Worm (Caenorhabditis elegans) whole organism, L3 larva: Measurements from ENCODE around the gene ddx-15.

ENCODE experiments used
- R02D3.7 ChIP-seq: fragments of 150-350 bp; optimal IDR thresholded peaks from 2 replicates; lab custom pipeline; 2014; ENCODE audit warnings: missing biosample characterization, missing genetic modification characterization
- aly-2 ChIP-seq: fragments of 150-350 bp; optimal IDR thresholded peaks from 2 replicates; lab custom pipeline; 2014; ENCODE audit warnings: missing biosample characterization, missing genetic modification characterization
- ama-1 ChIP-seq: fragments of 150-350 bp; optimal IDR thresholded peaks from 2 replicates; lab custom pipeline; 2018
- ceh-28 ChIP-seq: fragments of 150-350 bp; optimal IDR thresholded peaks from 2 replicates; lab custom pipeline; 2014; ENCODE audit warnings: missing biosample characterization, missing genetic modification reagents, missing genetic modification characterization
- ceh-82 ChIP-seq: fragments of 150-350 bp; optimal IDR thresholded peaks from 2 replicates; lab custom pipeline; 2014; ENCODE audit warnings: missing biosample characterization, missing genetic modification characterization
- daf-12 ChIP-seq: fragments of 150-350 bp; optimal IDR thresholded peaks from 2 replicates; lab custom pipeline; 2014; ENCODE audit warnings: missing biosample characterization, missing genetic modification reagents, missing genetic modification characterization
- egl-5 ChIP-seq: fragments of 150-350 bp; optimal IDR thresholded peaks from 2 replicates; lab custom pipeline; 2017; ENCODE audit warnings: missing biosample characterization, missing genetic modification reagents, missing genetic modification characterization, inconsistent platforms
- elt-1 ChIP-seq: fragments of 150-350 bp; optimal IDR thresholded peaks from 2 replicates; lab custom pipeline; 2014; ENCODE audit warnings: missing biosample characterization, missing genetic modification characterization
- elt-3 ChIP-seq, 3 experiments: fragments of 150-350 bp in 1 of 3; sonication (generic microtip) in 2 of 3; optimal IDR thresholded peaks; 2 replicates in 2 of 3; 4 replicates in 1 of 3; lab custom pipeline; 2014 to 2017; ENCODE audit warnings: missing biosample characterization in 3 of 3, missing genetic modification characterization in 3 of 3
- eor-1 ChIP-seq, 2 experiments: fragments of 150-350 bp; optimal IDR thresholded peaks; 2 replicates each; lab custom pipeline; 2014 to 2018; ENCODE audit warnings: missing biosample characterization in 2 of 2, missing genetic modification characterization in 2 of 2
- fkh-2 ChIP-seq: fragments of 150-350 bp; optimal IDR thresholded peaks from 2 replicates; lab custom pipeline; 2014; ENCODE audit warnings: missing biosample characterization, missing genetic modification reagents, missing genetic modification characterization
- fos-1 ChIP-seq: fragments of 150-350 bp; optimal IDR thresholded peaks from 2 replicates; lab custom pipeline; 2014; ENCODE audit warnings: missing biosample characterization, missing genetic modification characterization
- hmg-11 ChIP-seq: sonication (generic microtip); optimal IDR thresholded peaks from 2 replicates; lab custom pipeline; 2016; ENCODE audit warnings: missing genetic modification characterization, missing compliant biosample characterization
- lin-15B ChIP-seq: fragments of 150-350 bp; optimal IDR thresholded peaks from 2 replicates; lab custom pipeline; 2014; ENCODE audit warnings: missing biosample characterization, missing genetic modification characterization
- nfya-1 ChIP-seq: sonication (generic microtip); optimal IDR thresholded peaks from 2 replicates; lab custom pipeline; 2017; ENCODE audit warnings: missing genetic modification characterization, mild to moderate bottlenecking, missing compliant biosample characterization, antibody characterized with exemption, moderate library complexity; ENCODE audit not compliant: insufficient read depth
- nhr-11 ChIP-seq: fragments of 150-350 bp; optimal IDR thresholded peaks from 2 replicates; lab custom pipeline; 2014; ENCODE audit warnings: missing biosample characterization, missing genetic modification characterization
- nhr-12 ChIP-seq: fragments of 150-350 bp; optimal IDR thresholded peaks from 2 replicates; lab custom pipeline; 2014; ENCODE audit warnings: missing biosample characterization, missing genetic modification characterization
- nhr-23 ChIP-seq: fragments of 150-350 bp; optimal IDR thresholded peaks from 2 replicates; lab custom pipeline; 2014; ENCODE audit warnings: missing biosample characterization, missing genetic modification reagents, missing genetic modification characterization
- nhr-237 ChIP-seq: fragments of 150-350 bp; optimal IDR thresholded peaks from 2 replicates; lab custom pipeline; 2014; ENCODE audit warnings: missing biosample characterization, missing genetic modification characterization
- nhr-25 ChIP-seq: sonication (generic microtip); optimal IDR thresholded peaks from 2 replicates; lab custom pipeline; 2017; ENCODE audit warnings: missing biosample characterization, missing genetic modification characterization
- nhr-28 ChIP-seq: fragments of 150-350 bp; optimal IDR thresholded peaks from 2 replicates; lab custom pipeline; 2014; ENCODE audit warnings: missing biosample characterization, missing genetic modification characterization
- nhr-43 ChIP-seq: sonication (generic microtip); optimal IDR thresholded peaks from 2 replicates; lab custom pipeline; 2016; ENCODE audit warnings: mild to moderate bottlenecking, missing genetic modification characterization, missing compliant biosample characterization; ENCODE audit not compliant: poor library complexity, severe bottlenecking
- nhr-67 ChIP-seq: fragments of 150-350 bp; optimal IDR thresholded peaks from 2 replicates; lab custom pipeline; 2014; ENCODE audit warnings: missing biosample characterization, missing genetic modification characterization
- nhr-76 ChIP-seq: fragments of 150-350 bp; sonication (generic microtip); optimal IDR thresholded peaks from 5 replicates; lab custom pipeline; 2014; ENCODE audit warnings: missing biosample characterization, missing genetic modification characterization
- nhr-77 ChIP-seq: fragments of 150-350 bp; optimal IDR thresholded peaks from 2 replicates; lab custom pipeline; 2014; ENCODE audit warnings: missing biosample characterization, missing genetic modification characterization
- pha-4 ChIP-seq: fragments of 150-350 bp; optimal IDR thresholded peaks from 2 replicates; lab custom pipeline; 2014; ENCODE audit warnings: missing biosample characterization, missing genetic modification reagents, missing genetic modification characterization
- pqm-1 ChIP-seq: fragments of 150-350 bp; optimal IDR thresholded peaks from 2 replicates; lab custom pipeline; 2017; ENCODE audit warnings: missing biosample characterization, missing genetic modification characterization, inconsistent platforms
- sea-2 ChIP-seq: fragments of 150-350 bp; sonication (generic microtip); optimal IDR thresholded peaks from 4 replicates; lab custom pipeline; 2014; ENCODE audit warnings: missing biosample characterization, missing genetic modification reagents, missing genetic modification characterization
- skn-1 ChIP-seq: fragments of 150-350 bp; optimal IDR thresholded peaks from 2 replicates; lab custom pipeline; 2014; ENCODE audit warnings: missing biosample characterization, missing genetic modification characterization
- tbx-2 ChIP-seq: sonication (generic microtip); optimal IDR thresholded peaks from 2 replicates; lab custom pipeline; 2016; ENCODE audit warnings: mild to moderate bottlenecking, missing genetic modification characterization, missing compliant biosample characterization
- unc-62 ChIP-seq: fragments of 150-350 bp; sonication (generic microtip); optimal IDR thresholded peaks from 4 replicates; lab custom pipeline; 2014; ENCODE audit warnings: missing biosample characterization, missing genetic modification reagents, missing genetic modification characterization
- zag-1 ChIP-seq: fragments of 150-350 bp; optimal IDR thresholded peaks from 2 replicates; lab custom pipeline; 2014; ENCODE audit warnings: missing biosample characterization, missing genetic modification characterization
- ztf-11 ChIP-seq: fragments of 150-350 bp; optimal IDR thresholded peaks from 2 replicates; lab custom pipeline; 2014; ENCODE audit warnings: missing biosample characterization, missing genetic modification characterization
- ztf-4 ChIP-seq: fragments of 150-350 bp; optimal IDR thresholded peaks from 2 replicates; lab custom pipeline; 2014; ENCODE audit warnings: missing biosample characterization, missing genetic modification characterization

ddx-15 gene

ce11 chrIII:5566496-5566895 lies 25.0 kb downstream of the ddx-15 start:
- TF ChIP-seq nhr-23 (tag; lab: Kevin White, UChicago) = no peak
- no peak for TF ChIP-seq ztf-11 (tag; lab: Kevin White, UChicago)
- TF ChIP-seq ceh-82 (tag; lab: Kevin White, UChicago) = no peak
- TF ChIP-seq unc-62 = no peak
- TF ChIP-seq eor-1 (tag; optimal IDR thresholded peaks at IDR 0.05; lab: Kevin White, UChicago) = no peak

ce11 chrIII:5565699-5566098 lies 25.8 kb downstream of the ddx-15 start:
- TF ChIP-seq ztf-4 (no peak), nhr-28 (tag; lab: Kevin White, UChicago) (no peak), unc-62 (no peak), egl-5 (tag; lab: Kevin White, UChicago) (no peak), pqm-1 (no peak), nhr-77 (tag; lab: Kevin White, UChicago) (no peak), fkh-2 (tag; lab: Kevin White, UChicago) (no peak), aly-2 (tag; lab: Kevin White, UChicago) (no peak), elt-1 (tag; lab: Kevin White, UChicago) (no peak), pha-4 (no peak), hmg-11 (tag; lab: Kevin White, UChicago) (no peak), ceh-28 (tag; lab: Kevin White, UChicago) (no peak), zag-1 (tag; lab: Kevin White, UChicago) (no peak), elt-3 (tag; optimal IDR thresholded peaks at IDR 0.05; lab: Kevin White, UChicago) (no peak), fos-1 (tag; lab: Kevin White, UChicago) (no peak), nhr-76 (no peak), nhr-12 (tag; lab: Kevin White, UChicago) (no peak), sea-2 (no peak), nhr-11 (tag; lab: Kevin White, UChicago) (no peak), R02D3.7 (tag; lab: Kevin White, UChicago) (no peak)

ce11 chrIII:5564799-5565198 lies 26.7 kb downstream of the ddx-15 start, which contains the start of gene mlc-3:
Gene mlc-3, plus strand, starts transcription at chrIII:5565025.
- no peak for TF ChIP-seq skn-1 (tag; lab: Kevin White, UChicago)
- no peak for TF ChIP-seq pha-4
- TF ChIP-seq egl-5 (tag; lab: Kevin White, UChicago) = no peak
- no peak for TF ChIP-seq daf-12 (tag; lab: Kevin White, UChicago)
- no peak for TF ChIP-seq lin-15B (tag; lab: Kevin White, UChicago)
- no peak for TF ChIP-seq zag-1 (tag; lab: Kevin White, UChicago)
- no peak for TF ChIP-seq nhr-67 (tag; lab: Kevin White, UChicago)
- no peak for TF ChIP-seq nhr-237
- no peak for TF ChIP-seq ceh-28 (tag; lab: Kevin White, UChicago)
- no peak for TF ChIP-seq ama-1 (lab: Kevin White, UChicago)
- no peak for TF ChIP-seq fkh-2 (tag; lab: Kevin White, UChicago)
- no peak for TF ChIP-seq nhr-12 (tag; lab: Kevin White, UChicago)

- TF ChIP-seq aly-2 (tag; lab: Kevin White, UChicago) = no peak
- no peak for TF ChIP-seq lin-15B (tag; lab: Kevin White, UChicago)
- no peak for TF ChIP-seq nfya-1 (tag; lab: Kevin White, UChicago)
- no peak for TF ChIP-seq elt-3 (tag; optimal IDR thresholded peaks at IDR 0.05; lab: Kevin White, UChicago)
- no peak for TF ChIP-seq nhr-43 (tag; lab: Kevin White, UChicago)
- no peak for TF ChIP-seq zag-1 (tag; lab: Kevin White, UChicago)
- TF ChIP-seq daf-12 (tag; lab: Kevin White, UChicago) = no peak
- no peak for TF ChIP-seq elt-1 (tag; lab: Kevin White, UChicago)
- TF ChIP-seq skn-1 (tag; lab: Kevin White, UChicago) = no peak
- TF ChIP-seq nhr-25 (tag; lab: Kevin White, UChicago) = no peak
- no peak for TF ChIP-seq hmg-11 (tag; lab: Kevin White, UChicago)
- no peak for TF ChIP-seq nhr-67 (tag; lab: Kevin White, UChicago)
- no peak for TF ChIP-seq tbx-2 (tag; lab: Kevin White, UChicago)
- TF ChIP-seq nhr-28 (tag; lab: Kevin White, UChicago) = no peak
Measured at ce11 chrIII:5564325-5564724, 27.2 kb downstream of the ddx-15 start.

- TF ChIP-seq nfya-1 (tag; lab: Kevin White, UChicago) = peak; percentile 23
- no peak for TF ChIP-seq nhr-67 (tag; lab: Kevin White, UChicago)
Measured at ce11 chrIII:5563680-5564079, 27.8 kb downstream of the ddx-15 start.
